Worm (Caenorhabditis elegans) whole organism, L4/young adult: ENCODE data around the gene frpr-18.

ENCODE experiments used
- W03F9.2 ChIP-seq: fragments of 150-350 bp; optimal IDR thresholded peaks from 2 replicates; lab custom pipeline; 2014; ENCODE audit warnings: missing biosample characterization, missing genetic modification characterization
- dao-5 ChIP-seq: sonication (generic microtip); optimal IDR thresholded peaks from 2 replicates; lab custom pipeline; 2016; ENCODE audit warnings: missing genotype, missing genetic modification characterization, moderate library complexity, missing compliant biosample characterization
- him-1 ChIP-seq: sonication (generic microtip); optimal IDR thresholded peaks from 2 replicates; lab custom pipeline; 2016; ENCODE audit warnings: missing genotype, missing genetic modification reagents, missing genetic modification characterization, missing compliant biosample characterization

The frpr-18 gene

DNA sequence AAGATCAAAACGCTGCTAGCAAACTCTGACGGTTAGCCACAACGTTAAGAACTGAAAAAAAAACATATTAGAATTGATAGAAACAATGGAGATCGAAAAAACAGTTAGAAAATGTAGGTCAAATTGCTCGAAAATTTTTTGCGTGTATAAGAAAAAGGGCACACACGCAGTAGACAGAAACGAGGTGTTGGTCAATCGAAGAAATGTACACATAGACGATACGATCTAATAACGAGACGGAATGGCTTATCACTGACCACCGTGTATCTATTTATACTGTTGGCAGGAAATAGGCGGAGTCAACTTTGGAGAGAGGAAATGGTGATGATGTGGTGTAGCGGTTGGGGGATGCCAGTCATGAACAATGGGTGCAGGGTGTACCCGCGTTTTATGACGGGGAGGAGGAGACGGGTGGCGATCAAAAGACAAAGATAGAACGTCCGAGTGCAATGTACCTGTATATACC is 30.1 kb downstream of the frpr-18 start, which contains the start of gene odc-1:
Gene odc-1 (minus strand): TSS at position 51 of the 466 bp plus-strand sequence.
- TF ChIP-seq dao-5 (tag; lab: Kevin White, UChicago) (no peak), W03F9.2 (no peak), him-1 (tag; lab: Kevin White, UChicago) (no peak)

DNA sequence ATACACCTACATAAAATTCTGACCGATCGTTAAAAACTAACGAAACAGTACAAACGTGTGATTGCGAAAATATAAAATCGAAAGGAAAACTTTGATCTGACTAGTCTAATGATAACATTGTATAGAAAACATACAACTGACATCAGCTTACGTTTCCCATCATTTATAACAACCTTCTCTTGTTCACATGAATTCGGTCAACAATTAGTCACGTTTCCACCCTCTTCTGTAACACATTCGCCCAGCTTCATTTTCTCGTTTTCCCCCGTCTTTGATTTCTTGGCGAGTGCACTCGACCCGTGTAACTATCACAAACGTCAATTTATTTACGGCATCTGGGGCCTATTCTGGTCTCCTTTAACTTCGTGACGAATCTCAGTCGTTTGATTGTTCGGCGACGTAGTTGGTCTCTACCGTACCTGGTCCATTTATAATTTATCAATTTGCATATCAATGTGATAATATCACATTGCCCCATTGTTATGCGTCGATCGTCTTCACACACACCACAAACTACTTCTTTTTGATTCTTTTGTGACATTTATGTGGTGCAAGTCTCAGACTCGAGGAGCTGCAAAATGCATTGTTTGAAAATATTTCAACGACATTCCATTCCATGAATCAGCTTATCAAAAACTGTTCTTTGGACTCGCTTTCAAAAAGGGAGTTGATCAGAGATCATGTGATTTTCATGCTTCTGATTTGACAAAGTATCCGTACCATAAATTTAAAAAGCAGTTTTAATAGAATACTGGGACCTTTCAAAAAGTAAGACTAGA is 30.9 kb downstream of the frpr-18 start:
- TF ChIP-seq W03F9.2: no peak

DNA sequence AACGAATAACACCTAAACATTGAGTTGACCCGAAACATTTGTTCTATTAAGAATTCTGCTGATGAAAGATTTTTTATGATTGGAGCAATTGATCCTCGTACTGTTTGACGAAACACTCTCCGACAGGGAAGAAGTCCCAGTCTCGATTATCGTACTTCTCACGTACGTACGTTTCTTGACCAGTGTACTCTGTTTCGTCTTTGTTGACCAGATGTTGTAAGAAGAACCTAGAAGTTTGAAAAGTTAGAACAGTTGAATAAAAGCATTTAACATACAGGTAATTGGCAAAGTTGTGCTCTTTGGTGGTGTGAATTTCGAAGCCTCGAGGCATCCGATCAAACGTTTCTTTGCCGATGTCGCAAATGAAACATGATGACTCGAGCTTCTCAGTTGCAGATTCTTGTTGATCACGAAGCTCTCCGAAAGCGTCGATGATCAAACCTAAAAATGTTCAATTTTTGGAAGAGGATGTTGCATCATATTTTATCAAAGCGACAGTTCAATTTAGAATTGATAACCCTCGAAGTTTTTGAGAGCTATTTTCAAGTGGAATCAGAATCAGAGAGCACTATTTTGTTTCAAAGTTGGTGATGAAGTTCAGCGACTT is 31.9 kb downstream of the frpr-18 start:
- TF ChIP-seq W03F9.2: no peak
- no peak for TF ChIP-seq him-1 (tag; lab: Kevin White, UChicago)

DNA sequence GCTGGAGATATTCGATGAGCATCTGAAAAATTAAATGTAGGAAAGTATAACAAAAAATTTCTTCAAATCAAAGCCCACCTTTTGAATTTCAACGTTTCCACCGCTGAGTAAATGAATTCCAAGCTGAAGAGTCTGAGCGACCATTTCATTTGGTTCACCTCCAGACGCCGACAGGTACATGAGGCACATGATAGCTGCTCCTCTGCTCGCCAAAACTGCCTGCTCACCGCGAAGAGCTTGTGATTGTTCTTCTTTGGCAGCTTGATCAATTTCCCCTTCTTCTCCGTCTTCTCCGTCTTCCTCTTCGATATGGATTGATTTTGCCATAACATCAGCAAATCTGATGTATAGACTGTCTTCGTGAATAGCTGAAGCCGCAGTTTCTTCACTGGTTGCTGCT is 36.3 kb downstream of the frpr-18 start:
- TF ChIP-seq dao-5 (tag; lab: Kevin White, UChicago): no peak
- no peak for TF ChIP-seq him-1 (tag; lab: Kevin White, UChicago)
- no peak for TF ChIP-seq W03F9.2

DNA sequence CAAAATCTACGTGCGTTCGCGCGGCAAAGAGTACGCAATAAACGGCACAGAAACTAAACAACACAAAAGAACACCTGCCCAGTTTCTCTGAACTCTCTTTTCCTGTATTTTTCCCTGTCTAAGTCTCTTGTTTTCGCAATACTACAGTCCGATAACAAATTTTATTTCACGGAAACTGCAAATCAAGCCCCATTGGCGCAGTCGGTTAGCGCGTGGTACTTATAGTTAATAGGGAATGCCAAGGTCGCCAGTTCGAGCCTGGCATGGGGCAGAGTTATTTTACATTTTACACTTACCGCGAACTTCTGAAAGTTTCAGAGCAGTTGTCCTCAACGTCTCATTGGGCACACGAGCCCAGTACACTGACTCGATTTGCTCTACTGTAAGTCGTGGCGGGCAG is 47.2 kb downstream of the frpr-18 start:
- TF ChIP-seq W03F9.2 (no peak), dao-5 (tag; lab: Kevin White, UChicago) (no peak), him-1 (tag; lab: Kevin White, UChicago) (no peak)

DNA sequence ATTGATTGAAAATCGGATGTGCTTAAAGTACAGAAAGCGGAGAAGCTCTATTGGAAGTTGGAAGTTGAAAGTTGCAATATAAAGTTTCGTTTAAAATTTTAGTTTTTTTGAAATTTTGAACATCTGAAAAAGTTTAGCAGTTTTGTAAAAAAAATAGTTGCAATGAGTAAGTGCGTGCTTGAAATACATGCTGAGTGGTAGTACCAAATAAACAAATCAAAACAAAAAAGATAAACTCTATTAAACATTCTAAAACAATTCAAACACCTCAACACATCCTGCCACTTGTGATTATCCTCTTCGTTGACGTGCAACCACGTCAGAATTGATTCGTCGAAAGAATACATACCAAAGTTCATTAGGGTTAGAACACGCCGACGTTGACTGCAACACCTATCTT is 49.1 kb downstream of the frpr-18 start:
- no peak for TF ChIP-seq him-1 (tag; lab: Kevin White, UChicago)
- TF ChIP-seq W03F9.2: no peak
- TF ChIP-seq dao-5 (tag; lab: Kevin White, UChicago): no peak
